Fruit fly (Drosophila melanogaster) S2 (cell line): ENCODE data around the gene CG6729.
A peak's percentile ranks its signal among the peaks of the same experiment; 100 is the strongest.

Experiments used
- CG8478 ChIP-seq: fragments of >200 bp; optimal IDR thresholded peaks from 2 replicates; lab custom pipeline; 2018
- CTCF ChIP-seq, 2 experiments: fragments of >200 bp; optimal IDR thresholded peaks; 2 replicates each; lab custom pipeline; 2018

dm6 chr2L:10767597-10768188 lies 24.0 kb upstream of the CG6729 start, which contains the start of gene Ubc2:
- no peak for TF ChIP-seq CG8478 (lab: Kevin White, UChicago)
- peak in 1 of 2 experiments; percentile 28 for TF ChIP-seq CTCF (optimal IDR thresholded peaks at IDR 0.05; lab: Kevin White, UChicago)
